Worm (Caenorhabditis elegans) whole organism, L4 larva: ENCODE data around the gene C49F5.5.

Experiments
- D1046.2 ChIP-seq: fragments of 200-800 bp; sonication (Bioruptor generic); IDR thresholded peaks from 2 replicates; pipeline ENCODE4 v1.3.6; 2022; ENCODE audit warnings: missing genetic modification characterization, missing compliant biosample characterization
- F37D6.2 ChIP-seq: sonication (generic microtip); optimal IDR thresholded peaks from 2 replicates; lab custom pipeline; 2016; ENCODE audit warnings: mild to moderate bottlenecking, missing genetic modification characterization, missing compliant biosample characterization
- R02D3.7 ChIP-seq: fragments of 150-350 bp; sonication (generic microtip); optimal IDR thresholded peaks from 3 replicates; lab custom pipeline; 2014; ENCODE audit warnings: missing biosample characterization, missing genetic modification characterization
- Y105C5A.15 ChIP-seq: fragments of 200-800 bp; sonication (Bioruptor generic); IDR thresholded peaks from 2 replicates; pipeline ENCODE4 v1.3.6; 2022; ENCODE audit warnings: missing genetic modification characterization, missing compliant biosample characterization
- ZK337.2 ChIP-seq: fragments of 200-800 bp; sonication (Bioruptor generic); IDR thresholded peaks from 2 replicates; pipeline ENCODE4 v1.3.6; 2022; ENCODE audit warnings: missing genetic modification reagents, missing genetic modification characterization, missing compliant biosample characterization
- aha-1 ChIP-seq: fragments of 150-350 bp; peaks from one replicate; lab custom pipeline; 2014; ENCODE audit warnings: missing biosample characterization, missing genetic modification characterization
- ceh-62 ChIP-seq: sonication (generic microtip); optimal IDR thresholded peaks from 2 replicates; lab custom pipeline; 2017; ENCODE audit warnings: missing biosample characterization, missing genetic modification characterization
- ceh-82 ChIP-seq: sonication (generic microtip); optimal IDR thresholded peaks from 2 replicates; lab custom pipeline; 2017; ENCODE audit warnings: missing biosample characterization, missing genetic modification characterization
- ces-1 ChIP-seq: fragments of 150-350 bp; sonication (generic microtip); optimal IDR thresholded peaks from 4 replicates; lab custom pipeline; 2014; ENCODE audit warnings: missing biosample characterization, missing genetic modification reagents, missing genetic modification characterization
- cey-2 ChIP-seq: sonication (generic microtip); optimal IDR thresholded peaks from 3 replicates; lab custom pipeline; 2017; ENCODE audit warnings: missing genetic modification characterization, mild to moderate bottlenecking, missing compliant biosample characterization, antibody characterized with exemption, borderline replicate concordance; ENCODE audit not compliant: insufficient read depth
- daf-12 ChIP-seq: fragments of 150-350 bp; optimal IDR thresholded peaks from 2 replicates; lab custom pipeline; 2014; ENCODE audit warnings: missing biosample characterization, missing genetic modification reagents, missing genetic modification characterization
- daf-16 ChIP-seq, 3 experiments: sonication (generic microtip); optimal IDR thresholded peaks; 2 replicates each; lab custom pipeline; 2016 to 2017; ENCODE audit warnings: missing genetic modification characterization in 3 of 3, missing genetic modification reagents in 3 of 3, mild to moderate bottlenecking in 2 of 3, missing compliant biosample characterization in 2 of 3, missing biosample characterization in 1 of 3, moderate library complexity in 1 of 3
- dmd-6 ChIP-seq: fragments of 200-800 bp; sonication (Bioruptor generic); IDR thresholded peaks from 2 replicates; pipeline ENCODE4 v1.3.6; 2022; ENCODE audit warnings: missing genetic modification reagents, missing genetic modification characterization, missing compliant biosample characterization
- dpl-1 ChIP-seq: fragments of 150-350 bp; optimal IDR thresholded peaks from 2 replicates; lab custom pipeline; 2014; ENCODE audit warnings: missing biosample characterization, missing genetic modification reagents, missing genetic modification characterization
- dve-1 ChIP-seq: sonication (generic microtip); optimal IDR thresholded peaks from 2 replicates; lab custom pipeline; 2017; ENCODE audit warnings: antibody characterized with exemption, mild to moderate bottlenecking, missing genetic modification characterization, missing compliant biosample characterization; ENCODE audit not compliant: insufficient read depth
- gei-8 ChIP-seq: fragments of 200-800 bp; sonication (Bioruptor generic); optimal IDR thresholded peaks from 2 replicates; lab custom pipeline; 2018; ENCODE audit warnings: mild to moderate bottlenecking, missing genetic modification characterization, missing compliant biosample characterization
- hif-1 ChIP-seq, 2 experiments: sonication (generic microtip); optimal IDR thresholded peaks; 2 replicates each; lab custom pipeline; 2016 to 2017; ENCODE audit warnings: missing compliant biosample characterization in 2 of 2, missing genetic modification characterization in 2 of 2, missing genetic modification reagents in 2 of 2, missing genotype in 2 of 2, mild to moderate bottlenecking in 1 of 2
- hlh-11 ChIP-seq: fragments of 200-800 bp; sonication (Bioruptor generic); optimal IDR thresholded peaks from 2 replicates; lab custom pipeline; 2018; ENCODE audit warnings: mild to moderate bottlenecking, missing genetic modification characterization, missing compliant biosample characterization
- hlh-30 ChIP-seq: sonication (generic microtip); optimal IDR thresholded peaks from 2 replicates; lab custom pipeline; 2017; ENCODE audit warnings: antibody characterized with exemption, mild to moderate bottlenecking, missing genetic modification characterization, missing compliant biosample characterization; ENCODE audit not compliant: insufficient read depth
- jun-1 ChIP-seq: fragments of 150-350 bp; optimal IDR thresholded peaks from 2 replicates; lab custom pipeline; 2014; ENCODE audit warnings: missing biosample characterization, missing genetic modification reagents, missing genetic modification characterization
- lim-7 ChIP-seq: fragments of 200-800 bp; sonication (Bioruptor generic); IDR thresholded peaks from 2 replicates; pipeline ENCODE4 v1.3.6; 2022; ENCODE audit warnings: missing genetic modification characterization, missing compliant biosample characterization
- lin-1 ChIP-seq: fragments of 200-800 bp; sonication (Bioruptor generic); IDR thresholded peaks from 2 replicates; pipeline ENCODE4 v1.3.6; 2022; ENCODE audit warnings: missing genetic modification reagents, missing genetic modification characterization, missing compliant biosample characterization
- lin-13 ChIP-seq: fragments of 150-350 bp; optimal IDR thresholded peaks from 2 replicates; lab custom pipeline; 2014; ENCODE audit warnings: missing biosample characterization, missing genetic modification reagents, missing genetic modification characterization
- mdl-1 ChIP-seq, 2 experiments: fragments of 150-350 bp in 1 of 2; sonication (generic microtip) in 1 of 2; optimal IDR thresholded peaks; 2 replicates each; lab custom pipeline; 2014 to 2017; ENCODE audit warnings: missing biosample characterization in 2 of 2, missing genetic modification characterization in 2 of 2
- mes-2 ChIP-seq: sonication (generic microtip); optimal IDR thresholded peaks from 2 replicates; lab custom pipeline; 2016; ENCODE audit warnings: missing genotype, mild to moderate bottlenecking, missing genetic modification characterization, missing compliant biosample characterization; ENCODE audit not compliant: poor library complexity, severe bottlenecking
- nhr-10 ChIP-seq: fragments of 150-350 bp; optimal IDR thresholded peaks from 2 replicates; lab custom pipeline; 2014; ENCODE audit warnings: missing biosample characterization, missing genetic modification characterization
- nhr-11 ChIP-seq: fragments of 150-350 bp; optimal IDR thresholded peaks from 2 replicates; lab custom pipeline; 2014; ENCODE audit warnings: missing biosample characterization, missing genetic modification characterization
- nhr-28 ChIP-seq: fragments of 150-350 bp; optimal IDR thresholded peaks from 2 replicates; lab custom pipeline; 2014; ENCODE audit warnings: missing biosample characterization, missing genetic modification characterization
- pqm-1 ChIP-seq: sonication (generic microtip); optimal IDR thresholded peaks from 2 replicates; lab custom pipeline; 2017; ENCODE audit warnings: missing biosample characterization, missing genetic modification characterization
- rbr-2 ChIP-seq: sonication (generic microtip); optimal IDR thresholded peaks from 2 replicates; lab custom pipeline; 2016; ENCODE audit warnings: missing genotype, missing genetic modification characterization, missing compliant biosample characterization
- spr-3 ChIP-seq: fragments of 200-800 bp; sonication (Bioruptor generic); optimal IDR thresholded peaks from 2 replicates; lab custom pipeline; 2018; ENCODE audit warnings: mild to moderate bottlenecking, missing genetic modification characterization, missing compliant biosample characterization
- tra-1 ChIP-seq: fragments of 200-800 bp; sonication (Bioruptor generic); IDR thresholded peaks from 2 replicates; pipeline ENCODE4 v1.3.6; 2022; ENCODE audit warnings: missing genetic modification reagents, missing genetic modification characterization, missing compliant biosample characterization
- unc-62 ChIP-seq, 3 experiments: fragments of 150-350 bp in 1 of 3; sonication (generic microtip); optimal IDR thresholded peaks in 2 of 3; peaks in 1 of 3; 1 replicate in 1 of 3; 2 replicates in 2 of 3; lab custom pipeline; 2014 to 2017; ENCODE audit warnings: missing biosample characterization in 3 of 3, missing genetic modification characterization in 3 of 3, missing genetic modification reagents in 3 of 3, missing genotype in 1 of 3
- zfp-3 ChIP-seq: fragments of 200-800 bp; sonication (Bioruptor generic); conservative IDR thresholded peaks from 2 replicates; pipeline ENCODE4 v1.3.6; 2022; ENCODE audit warnings: missing genetic modification reagents, missing genetic modification characterization, missing compliant biosample characterization
- ztf-7 ChIP-seq: fragments of 150-350 bp; optimal IDR thresholded peaks from 2 replicates; lab custom pipeline; 2014; ENCODE audit warnings: missing biosample characterization, missing genetic modification characterization

Gene C49F5.5

ce11 chrX:12003969-12004368 is 18.0 kb downstream of the C49F5.5 start (continued):
- no peak for TF ChIP-seq tra-1 (GFP tag; lab: Robert Waterston, UW)
- no peak for TF ChIP-seq lin-13 (GFP tag; lab: Kevin White, UChicago)
- peak; percentile 2 for TF ChIP-seq dve-1 (tag; lab: Kevin White, UChicago)
- TF ChIP-seq nhr-10 (tag; lab: Kevin White, UChicago): no peak
- TF ChIP-seq hif-1 (tag; optimal IDR thresholded peaks at IDR 0.05; lab: Kevin White, UChicago): no peak
- no peak for TF ChIP-seq cey-2
- no peak for TF ChIP-seq ces-1 (GFP tag; lab: Kevin White, UChicago)
- no peak for TF ChIP-seq lin-1
- no peak for TF ChIP-seq spr-3 (GFP tag; lab: Kevin White, UChicago)
- no peak for TF ChIP-seq rbr-2 (tag; lab: Kevin White, UChicago)
- TF ChIP-seq daf-16 (GFP tag; optimal IDR thresholded peaks at IDR 0.05; lab: Kevin White, UChicago): no peak
- peak; percentile 33 for TF ChIP-seq daf-16 (tag; optimal IDR thresholded peaks at IDR 0.05; lab: Kevin White, UChicago)
- TF ChIP-seq ztf-7 (tag; lab: Kevin White, UChicago): no peak
- TF ChIP-seq R02D3.7: no peak
- no peak for TF ChIP-seq jun-1 (tag; lab: Kevin White, UChicago)
- no peak for TF ChIP-seq D1046.2 (GFP tag; lab: Robert Waterston, UW)
- no peak for TF ChIP-seq daf-12 (tag; lab: Kevin White, UChicago)
- no peak for TF ChIP-seq gei-8 (GFP tag; lab: Kevin White, UChicago)
- TF ChIP-seq F37D6.2 (tag; lab: Kevin White, UChicago): no peak
- no peak for TF ChIP-seq dpl-1 (GFP tag; lab: Kevin White, UChicago)
- TF ChIP-seq lim-7 (GFP tag; lab: Robert Waterston, UW): no peak
- TF ChIP-seq Y105C5A.15 (GFP tag; lab: Robert Waterston, UW): no peak
- no peak for TF ChIP-seq ceh-82 (tag; lab: Kevin White, UChicago)
- TF ChIP-seq ceh-62 (tag; lab: Kevin White, UChicago): no peak
- no peak for TF ChIP-seq zfp-3 (GFP tag; lab: Robert Waterston, UW)
- no peak for TF ChIP-seq ZK337.2 (GFP tag; lab: Robert Waterston, UW)
- TF ChIP-seq pqm-1 (tag; lab: Kevin White, UChicago): peak; percentile 21
- no peak for TF ChIP-seq hlh-30

- no peak for TF ChIP-seq mdl-1 (tag; optimal IDR thresholded peaks at IDR 0.05; lab: Kevin White, UChicago)
- peak; percentile 72 for TF ChIP-seq dmd-6 (GFP tag; lab: Robert Waterston, UW)
- peak; percentile 51 for TF ChIP-seq pqm-1 (tag; lab: Kevin White, UChicago)
- peak; percentile 63 for TF ChIP-seq hlh-11 (tag; lab: Kevin White, UChicago)
- no peak for TF ChIP-seq daf-16 (GFP tag; optimal IDR thresholded peaks at IDR 0.05; lab: Kevin White, UChicago)
- TF ChIP-seq daf-16 (tag; optimal IDR thresholded peaks at IDR 0.05; lab: Kevin White, UChicago): peak; percentile 91
- TF ChIP-seq tra-1 (GFP tag; lab: Robert Waterston, UW): 0 out of 2 replicates have a peak, but pooled peaks have one; percentile 17
- peak; percentile 8 for TF ChIP-seq dve-1 (tag; lab: Kevin White, UChicago)
- no peak for TF ChIP-seq mes-2
- TF ChIP-seq nhr-28 (tag; lab: Kevin White, UChicago): peak; percentile 8
Measured at ce11 chrX:12004925-12005324, 18.9 kb downstream of the C49F5.5 start.

ce11 chrX:12005499-12005959 is 19.5 kb downstream of the C49F5.5 start, which contains the start of gene sma-5:
Gene sma-5 (minus strand): TSS chrX:12005549.
- TF ChIP-seq unc-62 (GFP tag; optimal IDR thresholded peaks at IDR 0.05 in 1 of 2; lab: Kevin White, UChicago) (peak in 1 of 2 experiments; percentile 65), unc-62 (tag; optimal IDR thresholded peaks at IDR 0.05; lab: Kevin White, UChicago) (no peak), aha-1 (peak; percentile 51), nhr-11 (tag; lab: Kevin White, UChicago) (no peak)
